Worm (Caenorhabditis elegans) whole organism, L4 larva: ENCODE measurements around the gene F33G12.7.

ENCODE experiments used
- D1046.2 ChIP-seq: fragments of 200-800 bp; sonication (Bioruptor generic); IDR thresholded peaks from 2 replicates; pipeline ENCODE4 v1.3.6; 2022; ENCODE audit warnings: missing genetic modification characterization, missing compliant biosample characterization
- F10B5.3 ChIP-seq: sonication (generic microtip); optimal IDR thresholded peaks from 2 replicates; lab custom pipeline; 2016; ENCODE audit warnings: mild to moderate bottlenecking, missing genetic modification characterization, missing compliant biosample characterization
- aha-1 ChIP-seq: fragments of 150-350 bp; peaks from one replicate; lab custom pipeline; 2014; ENCODE audit warnings: missing biosample characterization, missing genetic modification characterization
- aly-2 ChIP-seq: sonication (generic microtip); optimal IDR thresholded peaks from 2 replicates; lab custom pipeline; 2018; ENCODE audit warnings: missing biosample characterization, missing genetic modification characterization
- ama-1 ChIP-seq: fragments of 150-350 bp; optimal IDR thresholded peaks from 2 replicates; lab custom pipeline; 2014; ENCODE audit warnings: inconsistent platforms, mixed read lengths
- arid-1 ChIP-seq: fragments of 200-800 bp; sonication (Bioruptor generic); conservative IDR thresholded peaks from 2 replicates; pipeline ENCODE4 v1.3.6; 2022; ENCODE audit warnings: missing genetic modification reagents, missing genetic modification characterization, missing compliant biosample characterization
- ceh-20 ChIP-seq: fragments of 200-800 bp; sonication (Bioruptor generic); IDR thresholded peaks from 2 replicates; pipeline ENCODE4 v1.3.6; 2022; ENCODE audit warnings: missing genetic modification reagents, missing genetic modification characterization, missing compliant biosample characterization
- ceh-28 ChIP-seq: fragments of 150-350 bp; optimal IDR thresholded peaks from 2 replicates; lab custom pipeline; 2014; ENCODE audit warnings: missing biosample characterization, missing genetic modification reagents, missing genetic modification characterization
- ceh-44 ChIP-seq: fragments of 200-800 bp; sonication (Bioruptor generic); IDR thresholded peaks from 2 replicates; pipeline ENCODE4 v1.3.6; 2022; ENCODE audit warnings: missing genetic modification reagents, missing genetic modification characterization, missing compliant biosample characterization
- ceh-82 ChIP-seq: sonication (generic microtip); optimal IDR thresholded peaks from 2 replicates; lab custom pipeline; 2017; ENCODE audit warnings: missing biosample characterization, missing genetic modification characterization
- ctbp-1 ChIP-seq: fragments of 200-800 bp; sonication (Bioruptor generic); IDR thresholded peaks from 2 replicates; pipeline ENCODE4 v1.3.6; 2022; ENCODE audit warnings: missing genetic modification reagents, missing genetic modification characterization, missing compliant biosample characterization
- daf-16 ChIP-seq, 3 experiments: sonication (generic microtip); optimal IDR thresholded peaks; 2 replicates each; lab custom pipeline; 2016 to 2017; ENCODE audit warnings: missing genetic modification characterization in 3 of 3, missing genetic modification reagents in 3 of 3, mild to moderate bottlenecking in 2 of 3, missing compliant biosample characterization in 2 of 3, missing biosample characterization in 1 of 3, moderate library complexity in 1 of 3
- duxl-1 ChIP-seq: sonication (generic microtip); optimal IDR thresholded peaks from 2 replicates; lab custom pipeline; 2016; ENCODE audit warnings: mild to moderate bottlenecking, missing genetic modification characterization, moderate library complexity, missing compliant biosample characterization; ENCODE audit not compliant: poor library complexity
- dve-1 ChIP-seq: sonication (generic microtip); optimal IDR thresholded peaks from 2 replicates; lab custom pipeline; 2017; ENCODE audit warnings: antibody characterized with exemption, mild to moderate bottlenecking, missing genetic modification characterization, missing compliant biosample characterization; ENCODE audit not compliant: insufficient read depth
- fos-1 ChIP-seq: fragments of 150-350 bp; optimal IDR thresholded peaks from 2 replicates; lab custom pipeline; 2014; ENCODE audit warnings: missing biosample characterization, missing genetic modification characterization
- gei-8 ChIP-seq: fragments of 200-800 bp; sonication (Bioruptor generic); optimal IDR thresholded peaks from 2 replicates; lab custom pipeline; 2018; ENCODE audit warnings: mild to moderate bottlenecking, missing genetic modification characterization, missing compliant biosample characterization
- hif-1 ChIP-seq, 2 experiments: sonication (generic microtip); optimal IDR thresholded peaks; 2 replicates each; lab custom pipeline; 2016 to 2017; ENCODE audit warnings: missing compliant biosample characterization in 2 of 2, missing genetic modification characterization in 2 of 2, missing genetic modification reagents in 2 of 2, missing genotype in 2 of 2, mild to moderate bottlenecking in 1 of 2
- hmg-1.1 ChIP-seq: fragments of 200-800 bp; sonication (Bioruptor generic); IDR thresholded peaks from 2 replicates; pipeline ENCODE4 v1.3.6; 2022; ENCODE audit warnings: missing genetic modification reagents, missing genetic modification characterization, missing compliant biosample characterization
- lin-15B ChIP-seq: fragments of 150-350 bp; sonication (generic microtip); optimal IDR thresholded peaks from 3 replicates; lab custom pipeline; 2014; ENCODE audit warnings: missing biosample characterization, missing genetic modification characterization
- lin-38 ChIP-seq: fragments of 200-800 bp; sonication (Bioruptor generic); IDR thresholded peaks from 2 replicates; pipeline ENCODE4 v1.3.6; 2022; ENCODE audit warnings: missing genetic modification reagents, missing genetic modification characterization, missing compliant biosample characterization
- madf-5 ChIP-seq, 2 experiments: fragments of 200-800 bp; sonication (Bioruptor generic); IDR thresholded peaks; 2 replicates each; pipeline ENCODE4 v1.3.6; 2022; ENCODE audit warnings: missing compliant biosample characterization in 2 of 2, missing genetic modification characterization in 2 of 2
- mdl-1 ChIP-seq, 2 experiments: fragments of 150-350 bp in 1 of 2; sonication (generic microtip) in 1 of 2; optimal IDR thresholded peaks; 2 replicates each; lab custom pipeline; 2014 to 2017; ENCODE audit warnings: missing biosample characterization in 2 of 2, missing genetic modification characterization in 2 of 2
- mdt-29 ChIP-seq: fragments of 200-800 bp; sonication (Bioruptor generic); IDR thresholded peaks from 2 replicates; pipeline ENCODE4 v1.3.6; 2022; ENCODE audit warnings: missing genetic modification reagents, missing genetic modification characterization, missing compliant biosample characterization
- mes-2 ChIP-seq: sonication (generic microtip); optimal IDR thresholded peaks from 2 replicates; lab custom pipeline; 2016; ENCODE audit warnings: missing genotype, mild to moderate bottlenecking, missing genetic modification characterization, missing compliant biosample characterization; ENCODE audit not compliant: poor library complexity, severe bottlenecking
- mxl-3 ChIP-seq: fragments of 200-800 bp; sonication (Bioruptor generic); optimal IDR thresholded peaks from 2 replicates; lab custom pipeline; 2018; ENCODE audit warnings: mild to moderate bottlenecking, missing genetic modification characterization, missing compliant biosample characterization
- nhr-11 ChIP-seq: fragments of 150-350 bp; optimal IDR thresholded peaks from 2 replicates; lab custom pipeline; 2014; ENCODE audit warnings: missing biosample characterization, missing genetic modification characterization
- nhr-25 ChIP-seq: sonication (generic microtip); optimal IDR thresholded peaks from 2 replicates; lab custom pipeline; 2017; ENCODE audit warnings: missing genetic modification characterization, mild to moderate bottlenecking, missing compliant biosample characterization, antibody characterized with exemption, moderate library complexity, borderline replicate concordance; ENCODE audit not compliant: insufficient read depth
- nhr-42 ChIP-seq: fragments of 200-800 bp; sonication (Bioruptor generic); IDR thresholded peaks from 2 replicates; pipeline ENCODE4 v1.3.6; 2022; ENCODE audit warnings: missing genetic modification characterization, missing compliant biosample characterization
- nhr-48 ChIP-seq: sonication (generic microtip); optimal IDR thresholded peaks from 2 replicates; lab custom pipeline; 2016; ENCODE audit warnings: mild to moderate bottlenecking, missing genetic modification characterization, missing compliant biosample characterization
- nhr-76 ChIP-seq: fragments of 150-350 bp; optimal IDR thresholded peaks from 2 replicates; lab custom pipeline; 2014; ENCODE audit warnings: missing biosample characterization, missing genetic modification characterization
- nhr-77 ChIP-seq: fragments of 150-350 bp; optimal IDR thresholded peaks from 2 replicates; lab custom pipeline; 2014; ENCODE audit warnings: missing biosample characterization, missing genetic modification characterization
- pqm-1 ChIP-seq: sonication (generic microtip); optimal IDR thresholded peaks from 2 replicates; lab custom pipeline; 2017; ENCODE audit warnings: missing biosample characterization, missing genetic modification characterization
- snpc-4 ChIP-seq: fragments of 150-350 bp; optimal IDR thresholded peaks from 2 replicates; lab custom pipeline; 2014; ENCODE audit warnings: missing biosample characterization, missing genetic modification characterization
- spr-3 ChIP-seq: fragments of 200-800 bp; sonication (Bioruptor generic); optimal IDR thresholded peaks from 2 replicates; lab custom pipeline; 2018; ENCODE audit warnings: mild to moderate bottlenecking, missing genetic modification characterization, missing compliant biosample characterization
- tag-97 ChIP-seq: fragments of 200-800 bp; sonication (Bioruptor generic); IDR thresholded peaks from 2 replicates; pipeline ENCODE4 v1.3.6; 2022; ENCODE audit warnings: missing genetic modification characterization, missing compliant biosample characterization
- unc-130 ChIP-seq: sonication (generic microtip); optimal IDR thresholded peaks from 2 replicates; lab custom pipeline; 2016; ENCODE audit warnings: missing genetic modification reagents, missing genetic modification characterization, missing compliant biosample characterization
- unc-62 ChIP-seq, 3 experiments: fragments of 150-350 bp in 1 of 3; sonication (generic microtip); optimal IDR thresholded peaks in 2 of 3; peaks in 1 of 3; 1 replicate in 1 of 3; 2 replicates in 2 of 3; lab custom pipeline; 2014 to 2017; ENCODE audit warnings: missing biosample characterization in 3 of 3, missing genetic modification characterization in 3 of 3, missing genetic modification reagents in 3 of 3, missing genotype in 1 of 3
- vab-7 ChIP-seq: fragments of 200-800 bp; sonication (Bioruptor generic); IDR thresholded peaks from 2 replicates; pipeline ENCODE4 v1.3.6; 2022; ENCODE audit warnings: missing genetic modification reagents, missing genetic modification characterization, missing compliant biosample characterization
- zag-1 ChIP-seq: fragments of 150-350 bp; optimal IDR thresholded peaks from 2 replicates; lab custom pipeline; 2014; ENCODE audit warnings: missing biosample characterization, missing genetic modification characterization
- zfp-2 ChIP-seq: sonication (generic microtip); optimal IDR thresholded peaks from 2 replicates; lab custom pipeline; 2016; ENCODE audit warnings: mild to moderate bottlenecking, missing genetic modification characterization, missing compliant biosample characterization
- zfp-3 ChIP-seq: fragments of 200-800 bp; sonication (Bioruptor generic); conservative IDR thresholded peaks from 2 replicates; pipeline ENCODE4 v1.3.6; 2022; ENCODE audit warnings: missing genetic modification reagents, missing genetic modification characterization, missing compliant biosample characterization
- ztf-7 ChIP-seq: fragments of 150-350 bp; optimal IDR thresholded peaks from 2 replicates; lab custom pipeline; 2014; ENCODE audit warnings: missing biosample characterization, missing genetic modification characterization

F33G12.7 gene

DNA sequence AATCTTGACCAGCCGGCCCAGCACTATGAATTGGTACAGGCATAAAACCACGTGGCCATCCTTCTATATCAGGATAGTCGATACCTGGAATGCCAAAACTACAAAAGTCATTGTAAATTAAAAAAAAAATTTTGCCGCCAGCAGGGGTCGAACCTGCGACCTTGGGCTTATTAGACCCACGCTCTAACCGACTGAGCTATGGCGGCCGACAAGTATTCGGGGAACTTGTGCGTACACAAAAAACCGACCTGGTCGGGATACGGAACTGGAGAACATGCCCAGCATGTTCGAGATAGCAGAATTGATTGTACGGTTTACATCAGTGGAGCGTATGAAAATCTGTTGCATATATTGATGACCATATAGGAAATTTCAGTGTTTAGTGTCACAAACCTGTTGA lies 16.8 kb upstream of the F33G12.7 start (continued):
- peak; percentile 93 for TF ChIP-seq snpc-4 (tag; lab: Kevin White, UChicago)
- no peak for TF ChIP-seq ama-1 (lab: Kevin White, UChicago)
- no peak for TF ChIP-seq gei-8 (GFP tag; lab: Kevin White, UChicago)
- TF ChIP-seq hif-1 (tag; optimal IDR thresholded peaks at IDR 0.05; lab: Kevin White, UChicago): peak; percentile 12 to 14
- peak; percentile 63 for TF ChIP-seq F10B5.3 (tag; lab: Kevin White, UChicago)
- TF ChIP-seq tag-97: no peak
- TF ChIP-seq D1046.2: peak; percentile 91
- peak; percentile 83 for TF ChIP-seq arid-1 (GFP tag; lab: Robert Waterston, UW)
- peak; percentile 27 for TF ChIP-seq aha-1 (tag; lab: Kevin White, UChicago)
- peak; percentile 67 for TF ChIP-seq nhr-25 (tag; lab: Kevin White, UChicago)
- no peak for TF ChIP-seq lin-15B (tag; lab: Kevin White, UChicago)
- TF ChIP-seq fos-1 (tag; lab: Kevin White, UChicago): no peak
- TF ChIP-seq ceh-82 (tag; lab: Kevin White, UChicago): no peak
- TF ChIP-seq unc-130 (GFP tag; lab: Kevin White, UChicago): peak; percentile 45
- peak; percentile 43 for TF ChIP-seq mxl-3 (GFP tag; lab: Kevin White, UChicago)
- TF ChIP-seq zfp-3 (GFP tag; lab: Robert Waterston, UW): peak; percentile 60; the same call in 1 of the 2 replicates
- TF ChIP-seq nhr-42 (GFP tag; lab: Robert Waterston, UW): peak; percentile 72; the same call in 1 of the 2 replicates
- TF ChIP-seq zfp-2 (tag; lab: Kevin White, UChicago): no peak
- TF ChIP-seq mdt-29: peak; percentile 51; the same call in 1 of the 2 replicates
- no peak for TF ChIP-seq unc-62 (GFP tag; optimal IDR thresholded peaks at IDR 0.05 in 1 of 2; lab: Kevin White, UChicago)
- no peak for TF ChIP-seq unc-62 (tag; optimal IDR thresholded peaks at IDR 0.05; lab: Kevin White, UChicago)
- TF ChIP-seq nhr-77 (tag; lab: Kevin White, UChicago): no peak

DNA sequence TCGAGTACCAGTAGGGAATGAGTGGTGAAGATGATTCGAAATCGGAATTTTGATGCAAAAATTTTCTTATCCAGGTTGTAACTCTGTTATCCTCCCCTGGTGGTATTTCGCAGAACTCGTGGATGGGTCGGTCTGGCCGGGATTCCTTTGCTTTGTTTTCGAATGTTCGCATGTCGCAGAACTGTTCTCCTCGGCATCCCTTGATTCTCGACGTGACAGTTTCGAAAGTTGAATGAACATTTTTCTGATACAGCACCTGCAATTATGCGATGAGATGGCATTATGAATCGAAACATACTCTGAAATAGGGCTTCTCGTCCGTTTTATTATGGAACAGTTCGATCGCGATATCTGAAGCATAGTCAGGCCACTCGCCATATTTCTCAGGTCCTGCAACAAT lies 15.8 kb upstream of the F33G12.7 start:
- no peak for TF ChIP-seq daf-16 (GFP tag; optimal IDR thresholded peaks at IDR 0.05; lab: Kevin White, UChicago)
- no peak for TF ChIP-seq daf-16 (tag; optimal IDR thresholded peaks at IDR 0.05; lab: Kevin White, UChicago)
- peak in 1 of 2 experiments; percentile 40; a peak in 1 of 4 replicates for TF ChIP-seq madf-5 (GFP tag; IDR thresholded peaks at IDR 0.05; lab: Robert Waterston, UW)
- no peak for TF ChIP-seq ceh-20 (GFP tag; lab: Robert Waterston, UW)
- peak; percentile 21 for TF ChIP-seq aha-1 (tag; lab: Kevin White, UChicago)
- TF ChIP-seq zfp-3 (GFP tag; lab: Robert Waterston, UW): 0 out of 2 replicates have a peak, but pooled peaks have one; percentile 19
- no peak for TF ChIP-seq duxl-1 (tag; lab: Kevin White, UChicago)
- TF ChIP-seq ctbp-1 (GFP tag; lab: Robert Waterston, UW): peak; percentile 10; the same call in 1 of the 2 replicates
- no peak for TF ChIP-seq spr-3

DNA sequence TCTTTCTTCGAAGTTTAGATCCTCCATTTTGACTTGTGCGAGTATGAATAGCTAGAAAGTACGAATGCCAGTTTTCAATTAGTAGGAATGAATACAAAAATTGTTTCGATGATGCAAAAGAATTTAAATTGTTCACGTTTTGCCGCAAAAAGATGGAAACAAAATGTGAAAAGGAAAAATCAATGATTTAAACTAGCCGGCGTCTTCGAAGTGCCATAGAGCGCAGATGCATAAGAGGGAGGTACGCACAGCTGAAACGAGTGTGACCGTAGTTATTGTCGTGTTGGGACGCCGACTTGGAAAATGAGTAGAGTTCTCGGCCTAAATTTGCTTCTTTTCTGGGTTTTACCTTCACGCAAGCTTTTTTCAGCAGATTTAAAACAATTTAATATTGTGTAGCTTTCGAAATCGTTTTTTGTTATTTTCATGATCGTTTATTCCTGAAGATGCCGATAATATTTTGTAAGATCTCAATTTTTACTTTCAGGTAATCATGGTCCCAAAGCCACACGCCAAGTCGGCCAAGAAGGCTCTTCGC lies 14.7 kb upstream of the F33G12.7 start, which contains the start of the genes ify-1 and rpl-22:
TSS of gene ify-1 (minus strand) at position 51 of the 538 bp plus-strand sequence.
TSS of gene rpl-22 (plus strand) at position 488 of the 538 bp plus-strand sequence.
- TF ChIP-seq F10B5.3 (tag; lab: Kevin White, UChicago) (peak; percentile 43), nhr-48 (tag; lab: Kevin White, UChicago) (peak; percentile 43), nhr-77 (tag; lab: Kevin White, UChicago) (peak; percentile 96), D1046.2 (peak; percentile 100), vab-7 (GFP tag; lab: Robert Waterston, UW) (0 out of 2 replicates have a peak, but pooled peaks have one; percentile 60), lin-38 (GFP tag; lab: Robert Waterston, UW) (peak; percentile 99), zfp-2 (tag; lab: Kevin White, UChicago) (peak; percentile 57), mes-2 (tag; lab: Kevin White, UChicago) (peak; percentile 96), daf-16 (GFP tag; optimal IDR thresholded peaks at IDR 0.05; lab: Kevin White, UChicago) (peak in 1 of 2 experiments; percentile 38), daf-16 (tag; optimal IDR thresholded peaks at IDR 0.05; lab: Kevin White, UChicago) (peak; percentile 84), mdl-1 (tag; optimal IDR thresholded peaks at IDR 0.05; lab: Kevin White, UChicago) (peak in 1 of 2 experiments; percentile 53), snpc-4 (tag; lab: Kevin White, UChicago) (peak; percentile 51), ceh-44 (GFP tag; lab: Robert Waterston, UW) (no peak), pqm-1 (tag; lab: Kevin White, UChicago) (peak; percentile 14), ceh-20 (GFP tag; lab: Robert Waterston, UW) (peak; percentile 61; the same call in 1 of the 2 replicates), arid-1 (GFP tag; lab: Robert Waterston, UW) (peak; percentile 92), unc-62 (GFP tag; optimal IDR thresholded peaks at IDR 0.05 in 1 of 2; lab: Kevin White, UChicago) (peak in 1 of 2 experiments; percentile 98), unc-62 (tag; optimal IDR thresholded peaks at IDR 0.05; lab: Kevin White, UChicago) (peak; percentile 35), aly-2 (tag; lab: Kevin White, UChicago) (no peak), nhr-42 (GFP tag; lab: Robert Waterston, UW) (no peak), hmg-1.1 (peak; percentile 86), ztf-7 (tag; lab: Kevin White, UChicago) (peak; percentile 78), nhr-76 (tag; lab: Kevin White, UChicago) (no peak), nhr-11 (peak; percentile 90), ceh-28 (tag; lab: Kevin White, UChicago) (peak; percentile 46), dve-1 (tag; lab: Kevin White, UChicago) (peak; percentile 95), zag-1 (tag; lab: Kevin White, UChicago) (peak; percentile 42), nhr-25 (tag; lab: Kevin White, UChicago) (peak; percentile 94), tag-97 (no peak)
